Worm (Caenorhabditis elegans) whole organism, L1 larva: Measurements from ENCODE around the gene col-154.

Experiments
- C34B4.2 ChIP-seq: sonication (generic microtip); optimal IDR thresholded peaks from 2 replicates; lab custom pipeline; 2017; ENCODE audit warnings: mild to moderate bottlenecking, missing genetic modification characterization, missing compliant biosample characterization
- ceh-88 ChIP-seq: fragments of 200-800 bp; sonication (Bioruptor generic); IDR thresholded peaks from 2 replicates; pipeline ENCODE4 v1.3.6; 2022; ENCODE audit warnings: missing genetic modification characterization, missing compliant biosample characterization
- egl-27 ChIP-seq, 2 experiments: fragments of 150-350 bp in 1 of 2; sonication (generic microtip); optimal IDR thresholded peaks; 3 replicates each; lab custom pipeline; 2017 to 2018; ENCODE audit warnings: missing biosample characterization in 2 of 2, missing genetic modification characterization in 2 of 2, missing genetic modification reagents in 2 of 2
- nhr-11 ChIP-seq: fragments of 150-350 bp; optimal IDR thresholded peaks from 2 replicates; lab custom pipeline; 2014; ENCODE audit warnings: missing biosample characterization, missing genetic modification characterization
- nhr-28 ChIP-seq: fragments of 150-350 bp; optimal IDR thresholded peaks from 2 replicates; lab custom pipeline; 2014; ENCODE audit warnings: missing biosample characterization, missing genetic modification characterization
- pqm-1 ChIP-seq: sonication (generic microtip); optimal IDR thresholded peaks from 3 replicates; lab custom pipeline; 2017; ENCODE audit warnings: missing biosample characterization, missing genetic modification characterization
- unc-130 ChIP-seq: fragments of 150-350 bp; optimal IDR thresholded peaks from 2 replicates; lab custom pipeline; 2017; ENCODE audit warnings: missing biosample characterization, missing genetic modification characterization, inconsistent platforms

DNA sequence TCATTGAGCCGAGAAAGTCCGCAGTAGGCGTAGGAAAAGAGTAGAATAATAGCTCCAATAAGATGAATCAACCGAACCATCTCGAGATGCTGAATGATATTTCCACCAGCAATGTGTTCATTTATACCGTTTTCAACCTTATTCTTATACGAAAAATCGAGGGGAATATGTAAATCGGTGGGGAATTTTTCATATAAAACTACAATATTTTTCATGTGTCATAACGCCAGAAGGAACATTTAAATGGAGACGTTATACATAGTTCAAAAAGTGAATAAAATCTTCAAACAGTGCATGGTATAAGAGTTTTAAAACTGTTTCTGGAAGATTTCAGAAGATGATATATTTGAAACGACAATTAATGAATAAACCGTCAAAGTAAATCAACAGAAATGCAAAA, 17.4 kb downstream of the col-154 start, which contains the start of gene nas-19:
- TF ChIP-seq nhr-11 (tag; lab: Kevin White, UChicago) = no peak
- TF ChIP-seq nhr-28 = no peak
- TF ChIP-seq ceh-88 = no peak
- TF ChIP-seq C34B4.2 (tag; lab: Kevin White, UChicago) = no peak
- TF ChIP-seq egl-27 (tag; optimal IDR thresholded peaks at IDR 0.05; lab: Kevin White, UChicago) = no peak
- no peak for TF ChIP-seq unc-130 (tag; lab: Kevin White, UChicago)
- TF ChIP-seq pqm-1 = no peak
